Worm (Caenorhabditis elegans) whole organism, young adult: ENCODE results near the gene C05C9.2.

Source experiments
- D2030.7 ChIP-seq: fragments of 200-800 bp; sonication (Bioruptor generic); IDR thresholded peaks from 2 replicates; pipeline ENCODE4 v1.3.6; 2022; ENCODE audit warnings: missing genetic modification reagents, missing genetic modification characterization, missing compliant biosample characterization
- T07F8.4 ChIP-seq: sonication (generic microtip); optimal IDR thresholded peaks from 2 replicates; lab custom pipeline; 2016; ENCODE audit warnings: mild to moderate bottlenecking, missing genetic modification characterization, moderate library complexity, missing compliant biosample characterization
- Y56A3A.18 ChIP-seq: fragments of 200-800 bp; sonication (Bioruptor generic); IDR thresholded peaks from 2 replicates; pipeline ENCODE4 v1.3.6; 2022; ENCODE audit warnings: missing genetic modification reagents, missing genetic modification characterization, missing compliant biosample characterization
- aptf-3 ChIP-seq: fragments of 200-800 bp; sonication (Bioruptor generic); IDR thresholded peaks from 2 replicates; pipeline ENCODE4 v1.3.6; 2022; ENCODE audit warnings: missing genetic modification characterization, missing compliant biosample characterization
- bed-1 ChIP-seq: fragments of 200-800 bp; sonication (Bioruptor generic); IDR thresholded peaks from 2 replicates; pipeline ENCODE4 v1.3.6; 2022; ENCODE audit warnings: missing genetic modification reagents, missing genetic modification characterization, missing compliant biosample characterization
- dpl-1 ChIP-seq: fragments of 150-350 bp; optimal IDR thresholded peaks from 2 replicates; lab custom pipeline; 2014; ENCODE audit warnings: missing biosample characterization, missing genetic modification reagents, missing genetic modification characterization
- ets-4 ChIP-seq: fragments of 200-800 bp; sonication (Bioruptor generic); optimal IDR thresholded peaks from 2 replicates; lab custom pipeline; 2018; ENCODE audit warnings: mild to moderate bottlenecking, missing genetic modification characterization, missing compliant biosample characterization
- hsf-1 ChIP-seq: fragments of 200-800 bp; sonication (Bioruptor generic); IDR thresholded peaks from 2 replicates; pipeline ENCODE4 v1.3.6; 2022; ENCODE audit warnings: missing genetic modification reagents, missing genetic modification characterization, missing compliant biosample characterization
- mxl-1 ChIP-seq: sonication (generic microtip); optimal IDR thresholded peaks from 2 replicates; lab custom pipeline; 2016; ENCODE audit warnings: missing genetic modification characterization, missing compliant biosample characterization
- nfyb-1 ChIP-seq: fragments of 200-800 bp; sonication (Bioruptor generic); IDR thresholded peaks from 2 replicates; pipeline ENCODE4 v1.3.6; 2022; ENCODE audit warnings: missing genetic modification reagents, missing genetic modification characterization, missing compliant biosample characterization
- pha-4 ChIP-seq: fragments of 150-350 bp; sonication (generic microtip); optimal IDR thresholded peaks from 2 replicates; lab custom pipeline; 2014; ENCODE audit warnings: missing biosample characterization, missing genetic modification reagents, missing genetic modification characterization
- snpc-3.4 ChIP-seq: sonication (generic microtip); optimal IDR thresholded peaks from 2 replicates; lab custom pipeline; 2017; ENCODE audit warnings: missing genetic modification characterization, mild to moderate bottlenecking, missing compliant biosample characterization, antibody characterized with exemption, moderate library complexity, missing genotype, missing genetic modification reagents
- tlf-1 ChIP-seq: fragments of 200-800 bp; sonication (Bioruptor generic); optimal IDR thresholded peaks from 2 replicates; lab custom pipeline; 2018; ENCODE audit warnings: mild to moderate bottlenecking, missing genetic modification characterization, missing compliant biosample characterization
- ztf-18 ChIP-seq: sonication (generic microtip); optimal IDR thresholded peaks from 2 replicates; lab custom pipeline; 2016; ENCODE audit warnings: missing genotype, mild to moderate bottlenecking, missing genetic modification characterization, missing compliant biosample characterization

ce11 chrX:11116723-11117122, 36.1 kb upstream of the C05C9.2 start, which contains the start of gene nlp-66:
- TF ChIP-seq hsf-1 = no peak
- no peak for TF ChIP-seq aptf-3 (GFP tag; lab: Robert Waterston, UW)
- TF ChIP-seq T07F8.4 (tag; lab: Kevin White, UChicago) = no peak
- no peak for TF ChIP-seq pha-4 (tag; lab: Kevin White, UChicago)
- TF ChIP-seq Y56A3A.18 (GFP tag; lab: Robert Waterston, UW) = no peak
- TF ChIP-seq ets-4 (GFP tag; lab: Kevin White, UChicago) = no peak
- no peak for TF ChIP-seq ztf-18
- TF ChIP-seq mxl-1 (tag; lab: Kevin White, UChicago) = no peak
- no peak for TF ChIP-seq tlf-1 (GFP tag; lab: Kevin White, UChicago)
- TF ChIP-seq dpl-1 (GFP tag; lab: Kevin White, UChicago) = no peak
- TF ChIP-seq bed-1 (GFP tag; lab: Robert Waterston, UW) = no peak
- no peak for TF ChIP-seq D2030.7 (GFP tag; lab: Robert Waterston, UW)
- TF ChIP-seq snpc-3.4 = no peak
- no peak for TF ChIP-seq nfyb-1 (GFP tag; lab: Robert Waterston, UW)
